Fruit fly (Drosophila melanogaster): ENCODE measurements around the gene Fer1HCH.

dm6 chr3R:30393909-30394308 is 5.9 kb upstream of the Fer1HCH start:
- TF ChIP-seq ey (GFP tag; optimal IDR thresholded peaks at IDR 0.05) (no peak), h (GFP tag; optimal IDR thresholded peaks at IDR 0.05) (no peak), usp (GFP tag; optimal IDR thresholded peaks at IDR 0.05) (no peak), jim (GFP tag; optimal IDR thresholded peaks at IDR 0.05) (no peak), OdsH (GFP tag; optimal IDR thresholded peaks at IDR 0.05) (no peak), dmrt93B (GFP tag; optimal IDR thresholded peaks at IDR 0.05) (no peak), psq (GFP tag; optimal IDR thresholded peaks at IDR 0.05) (no peak), foxo (GFP tag; optimal IDR thresholded peaks at IDR 0.05) (peak in 1 of 2 experiments; percentile 1), HLH106 (tag; optimal IDR thresholded peaks at IDR 0.05) (peak; percentile 5), Myc (optimal IDR thresholded peaks at IDR 0.05) (no peak), br (GFP tag; optimal IDR thresholded peaks at IDR 0.05) (no peak), Abd-B (GFP tag; optimal IDR thresholded peaks at IDR 0.05) (no peak), Hr78 (GFP tag; optimal IDR thresholded peaks at IDR 0.05) (no peak), GATAd (GFP tag; optimal IDR thresholded peaks at IDR 0.05) (no peak)

Measured in whole organism, wandering third instar larva.